Worm (Caenorhabditis elegans): Measurements from ENCODE around the gene act-4.

act-4 gene

ce11 chrX:4932964-4933363, 27.5 kb upstream of the act-4 start:
- no peak for TF ChIP-seq pes-1 (GFP tag; IDR thresholded peaks at IDR 0.05)
- TF ChIP-seq ama-1 (optimal IDR thresholded peaks at IDR 0.05), result no peak
- no peak for TF ChIP-seq tbx-37 (GFP tag; conservative IDR thresholded peaks at IDR 0.05)
- TF ChIP-seq scrt-1 (GFP tag; IDR thresholded peaks at IDR 0.05), result no peak
- TF ChIP-seq F13C5.2 (tag; optimal IDR thresholded peaks at IDR 0.05), result no peak
- no peak for TF ChIP-seq B0310.2 (tag; optimal IDR thresholded peaks at IDR 0.05)
- no peak for TF ChIP-seq ceh-13 (GFP tag; optimal IDR thresholded peaks at IDR 0.05)
- TF ChIP-seq hmg-4 (GFP tag; optimal IDR thresholded peaks at IDR 0.05), result no peak
- no peak for TF ChIP-seq tbx-11 (GFP tag; IDR thresholded peaks at IDR 0.05)
- no peak for TF ChIP-seq flt-1 (GFP tag; IDR thresholded peaks at IDR 0.05)
- TF ChIP-seq aly-1 (tag; optimal IDR thresholded peaks at IDR 0.05), result no peak
- TF ChIP-seq ets-7 (tag; optimal IDR thresholded peaks at IDR 0.05), result no peak

- TF ChIP-seq tbx-11 (GFP tag; IDR thresholded peaks at IDR 0.05) (no peak), hnd-1 (tag; optimal IDR thresholded peaks at IDR 0.05) (no peak), ama-1 (optimal IDR thresholded peaks at IDR 0.05) (no peak), ets-7 (tag; optimal IDR thresholded peaks at IDR 0.05) (no peak), flt-1 (GFP tag; IDR thresholded peaks at IDR 0.05) (no peak), pes-1 (GFP tag; IDR thresholded peaks at IDR 0.05) (no peak), ceh-13 (GFP tag; optimal IDR thresholded peaks at IDR 0.05) (no peak), ceh-36 (tag; optimal IDR thresholded peaks at IDR 0.05) (no peak), tbx-37 (GFP tag; conservative IDR thresholded peaks at IDR 0.05) (no peak), F13C5.2 (tag; optimal IDR thresholded peaks at IDR 0.05) (no peak), sea-1 (GFP tag; conservative IDR thresholded peaks at IDR 0.05) (no peak)
Observed at ce11 chrX:4938990-4939389, 21.4 kb upstream of the act-4 start.

- no peak for TF ChIP-seq sea-1 (GFP tag; conservative IDR thresholded peaks at IDR 0.05)
Observed at ce11 chrX:4947749-4948148, 12.7 kb upstream of the act-4 start, which contains the start of gene tyra-3. TSS of gene tyra-3 (plus strand) at chrX:4948049.

- TF ChIP-seq scrt-1 (GFP tag; IDR thresholded peaks at IDR 0.05) (no peak), hmg-4 (GFP tag; optimal IDR thresholded peaks at IDR 0.05) (peak; percentile 1)
Observed at ce11 chrX:4957259-4957658, 3.2 kb upstream of the act-4 start, which contains the start of gene M03F4.4. TSS of gene M03F4.4 (minus strand) at chrX:4957418.

- TF ChIP-seq ets-7 (tag; optimal IDR thresholded peaks at IDR 0.05), result no peak
- TF ChIP-seq B0310.2 (tag; optimal IDR thresholded peaks at IDR 0.05), result no peak
- no peak for TF ChIP-seq ama-1 (optimal IDR thresholded peaks at IDR 0.05)
Observed at ce11 chrX:4958986-4959385, 1.4 kb upstream of the act-4 start.

ce11 chrX:4959440-4959839, 981 bp upstream of the act-4 start:
- no peak for TF ChIP-seq ceh-13 (GFP tag; optimal IDR thresholded peaks at IDR 0.05)
- 0 out of 2 replicates have a peak, but pooled peaks have one; percentile 31 for TF ChIP-seq sea-1 (GFP tag; conservative IDR thresholded peaks at IDR 0.05)

ce11 chrX:4960910-4961680, 674 bp downstream of the act-4 start:
- peak; percentile 81 for TF ChIP-seq B0310.2 (tag; optimal IDR thresholded peaks at IDR 0.05)
- TF ChIP-seq hmbx-1 (tag; optimal IDR thresholded peaks at IDR 0.05), result no peak
- TF ChIP-seq ceh-13 (GFP tag; optimal IDR thresholded peaks at IDR 0.05), result no peak
- peak; percentile 31; the same call in 1 of the 2 replicates for TF ChIP-seq sea-1 (GFP tag; conservative IDR thresholded peaks at IDR 0.05)
- peak; percentile 75; the same call in 1 of the 2 replicates for TF ChIP-seq tbx-11 (GFP tag; IDR thresholded peaks at IDR 0.05)
- TF ChIP-seq flt-1 (GFP tag; IDR thresholded peaks at IDR 0.05), result peak; percentile 58; the same call in 1 of the 2 replicates
- no peak for TF ChIP-seq ceh-36 (tag; optimal IDR thresholded peaks at IDR 0.05)
- no peak for TF ChIP-seq aly-1 (tag; optimal IDR thresholded peaks at IDR 0.05)
- peak; percentile 4 for TF ChIP-seq hmg-4 (GFP tag; optimal IDR thresholded peaks at IDR 0.05)
- no peak for TF ChIP-seq ama-1 (optimal IDR thresholded peaks at IDR 0.05)
- no peak; the same call in 1 of the 2 replicates for TF ChIP-seq tbx-37 (GFP tag; conservative IDR thresholded peaks at IDR 0.05)
- peak; percentile 74 for TF ChIP-seq scrt-1 (GFP tag; IDR thresholded peaks at IDR 0.05)
- peak; percentile 69 for TF ChIP-seq pes-1 (GFP tag; IDR thresholded peaks at IDR 0.05)
- TF ChIP-seq tra-4 (tag; optimal IDR thresholded peaks at IDR 0.05), result no peak
- TF ChIP-seq ets-7 (tag; optimal IDR thresholded peaks at IDR 0.05), result no peak

ce11 chrX:4961681-4962656, 1.5 kb downstream of the act-4 start:
- TF ChIP-seq hmg-4 (GFP tag; optimal IDR thresholded peaks at IDR 0.05) (peak; percentile 22), ets-7 (tag; optimal IDR thresholded peaks at IDR 0.05) (no peak), tra-4 (tag; optimal IDR thresholded peaks at IDR 0.05) (no peak), ama-1 (optimal IDR thresholded peaks at IDR 0.05) (peak; percentile 13), hnd-1 (tag; optimal IDR thresholded peaks at IDR 0.05) (no peak), scrt-1 (GFP tag; IDR thresholded peaks at IDR 0.05) (0 out of 2 replicates have a peak, but pooled peaks have one; percentile 9), hmbx-1 (tag; optimal IDR thresholded peaks at IDR 0.05) (no peak), pes-1 (GFP tag; IDR thresholded peaks at IDR 0.05) (peak; percentile 34; the same call in 1 of the 2 replicates), ceh-13 (GFP tag; optimal IDR thresholded peaks at IDR 0.05) (no peak), sea-1 (GFP tag; conservative IDR thresholded peaks at IDR 0.05) (peak; percentile 57; the same call in 1 of the 2 replicates), flt-1 (GFP tag; IDR thresholded peaks at IDR 0.05) (no peak), aly-1 (tag; optimal IDR thresholded peaks at IDR 0.05) (no peak)
